Worm (Caenorhabditis elegans) whole organism, young adult: ENCODE measurements around the gene F22F4.5.

Source experiments
- B0336.3 ChIP-seq: fragments of 200-800 bp; sonication (Bioruptor generic); IDR thresholded peaks from 2 replicates; pipeline ENCODE4 v1.3.6; 2022; ENCODE audit warnings: missing genetic modification characterization, missing compliant biosample characterization
- F55B11.4 ChIP-seq: sonication (generic microtip); optimal IDR thresholded peaks from 2 replicates; lab custom pipeline; 2016; ENCODE audit warnings: missing compliant biosample characterization, missing genetic modification characterization, borderline replicate concordance; ENCODE audit not compliant: insufficient read depth
- F57A8.1 ChIP-seq: fragments of 200-800 bp; sonication (Bioruptor generic); optimal IDR thresholded peaks from 2 replicates; lab custom pipeline; 2018; ENCODE audit warnings: mild to moderate bottlenecking, missing genetic modification characterization, moderate library complexity, missing compliant biosample characterization
- F57C9.4 ChIP-seq: sonication (generic microtip); optimal IDR thresholded peaks from 2 replicates; lab custom pipeline; 2017; ENCODE audit warnings: mild to moderate bottlenecking, missing genetic modification characterization, missing compliant biosample characterization
- T07F8.4 ChIP-seq: sonication (generic microtip); optimal IDR thresholded peaks from 2 replicates; lab custom pipeline; 2016; ENCODE audit warnings: mild to moderate bottlenecking, missing genetic modification characterization, moderate library complexity, missing compliant biosample characterization
- Y67H2A.10 ChIP-seq: fragments of 200-800 bp; sonication (Bioruptor generic); conservative IDR thresholded peaks from 2 replicates; pipeline ENCODE4 v1.3.6; 2022; ENCODE audit warnings: missing genetic modification reagents, missing genetic modification characterization, missing compliant biosample characterization
- Y95B8A.8 ChIP-seq: fragments of 200-800 bp; sonication (Bioruptor generic); IDR thresholded peaks from 2 replicates; pipeline ENCODE4 v1.3.6; 2022; ENCODE audit warnings: missing genetic modification reagents, missing genetic modification characterization, missing compliant biosample characterization
- aptf-3 ChIP-seq: fragments of 200-800 bp; sonication (Bioruptor generic); IDR thresholded peaks from 2 replicates; pipeline ENCODE4 v1.3.6; 2022; ENCODE audit warnings: missing genetic modification characterization, missing compliant biosample characterization
- attf-5 ChIP-seq: fragments of 200-800 bp; sonication (Bioruptor generic); optimal IDR thresholded peaks from 2 replicates; lab custom pipeline; 2018; ENCODE audit warnings: mild to moderate bottlenecking, missing genetic modification characterization, missing compliant biosample characterization
- bed-2 ChIP-seq: fragments of 200-800 bp; sonication (Bioruptor generic); IDR thresholded peaks from 2 replicates; pipeline ENCODE4 v1.3.6; 2022; ENCODE audit warnings: missing genetic modification reagents, missing genetic modification characterization, missing compliant biosample characterization
- dox-1 ChIP-seq: fragments of 200-800 bp; sonication (Bioruptor generic); IDR thresholded peaks from 2 replicates; pipeline ENCODE4 v1.3.6; 2022; ENCODE audit warnings: missing genetic modification reagents, missing genetic modification characterization, missing compliant biosample characterization
- egl-18 ChIP-seq: fragments of 200-800 bp; sonication (Bioruptor generic); IDR thresholded peaks from 2 replicates; pipeline ENCODE4 v1.3.6; 2022; ENCODE audit warnings: missing genetic modification reagents, missing genetic modification characterization, missing compliant biosample characterization
- egl-44 ChIP-seq: fragments of 200-800 bp; sonication (Bioruptor generic); IDR thresholded peaks from 2 replicates; pipeline ENCODE4 v1.3.6; 2022; ENCODE audit warnings: missing genetic modification reagents, missing genetic modification characterization, missing compliant biosample characterization
- gei-17 ChIP-seq: fragments of 200-800 bp; sonication (Bioruptor generic); optimal IDR thresholded peaks from 2 replicates; lab custom pipeline; 2018; ENCODE audit warnings: mild to moderate bottlenecking, missing genetic modification characterization, missing compliant biosample characterization
- hlh-12 ChIP-seq: sonication (generic microtip); optimal IDR thresholded peaks from 2 replicates; lab custom pipeline; 2016; ENCODE audit warnings: missing genetic modification characterization, missing compliant biosample characterization
- let-607 ChIP-seq, 2 experiments: fragments of 200-800 bp in 1 of 2; sonication (Bioruptor generic) in 1 of 2; sonication (generic microtip) in 1 of 2; optimal IDR thresholded peaks; 2 replicates each; lab custom pipeline; 2016 to 2018; ENCODE audit warnings: mild to moderate bottlenecking in 2 of 2, missing compliant biosample characterization in 2 of 2, missing genetic modification characterization in 2 of 2, moderate library complexity in 2 of 2, missing genotype in 1 of 2
- lin-40 ChIP-seq: sonication (generic microtip); optimal IDR thresholded peaks from 2 replicates; lab custom pipeline; 2016; ENCODE audit warnings: missing genetic modification characterization, mild to moderate bottlenecking, missing compliant biosample characterization, missing genotype, missing genetic modification reagents
- nfya-2 ChIP-seq: fragments of 200-800 bp; sonication (Bioruptor generic); IDR thresholded peaks from 2 replicates; pipeline ENCODE4 v1.3.6; 2022; ENCODE audit warnings: missing genetic modification reagents, missing genetic modification characterization, missing compliant biosample characterization
- nhr-27 ChIP-seq: fragments of 200-800 bp; sonication (Bioruptor generic); optimal IDR thresholded peaks from 2 replicates; lab custom pipeline; 2018; ENCODE audit warnings: mild to moderate bottlenecking, missing genetic modification characterization, moderate library complexity, missing compliant biosample characterization
- nhr-80 ChIP-seq: sonication (generic microtip); optimal IDR thresholded peaks from 2 replicates; lab custom pipeline; 2016; ENCODE audit warnings: missing genetic modification characterization, missing compliant biosample characterization
- repo-1 ChIP-seq: sonication (generic microtip); optimal IDR thresholded peaks from 2 replicates; lab custom pipeline; 2017; ENCODE audit warnings: mild to moderate bottlenecking, missing genetic modification characterization, missing compliant biosample characterization
- tbp1 ChIP-seq: fragments of 200-800 bp; sonication (Bioruptor generic); optimal IDR thresholded peaks from 2 replicates; lab custom pipeline; 2018; ENCODE audit warnings: mild to moderate bottlenecking, missing genetic modification characterization, missing compliant biosample characterization
- tbx-9 ChIP-seq: sonication (generic microtip); optimal IDR thresholded peaks from 2 replicates; lab custom pipeline; 2016; ENCODE audit warnings: borderline replicate concordance, missing genetic modification characterization, inconsistent platforms, missing compliant biosample characterization
- unc-130 ChIP-seq: sonication (generic microtip); optimal IDR thresholded peaks from 2 replicates; lab custom pipeline; 2016; ENCODE audit warnings: missing genetic modification reagents, missing genetic modification characterization, missing compliant biosample characterization
- xnd-1 ChIP-seq: sonication (generic microtip); optimal IDR thresholded peaks from 2 replicates; lab custom pipeline; 2016; ENCODE audit warnings: missing genotype, missing genetic modification reagents, missing genetic modification characterization, missing compliant biosample characterization
- zfh-2 ChIP-seq: fragments of 200-800 bp; sonication (Bioruptor generic); conservative IDR thresholded peaks from 2 replicates; pipeline ENCODE4 v1.3.6; 2022; ENCODE audit warnings: missing genetic modification reagents, missing genetic modification characterization, missing compliant biosample characterization
- zim-3 ChIP-seq: sonication (generic microtip); optimal IDR thresholded peaks from 2 replicates; lab custom pipeline; 2017; ENCODE audit warnings: mild to moderate bottlenecking, missing genetic modification characterization, moderate library complexity, missing compliant biosample characterization
- ztf-18 ChIP-seq: sonication (generic microtip); optimal IDR thresholded peaks from 2 replicates; lab custom pipeline; 2016; ENCODE audit warnings: missing genotype, mild to moderate bottlenecking, missing genetic modification characterization, missing compliant biosample characterization
- ztf-26 ChIP-seq: sonication (generic microtip); optimal IDR thresholded peaks from 2 replicates; lab custom pipeline; 2017; ENCODE audit warnings: missing genetic modification characterization, missing compliant biosample characterization

The F22F4.5 gene

DNA sequence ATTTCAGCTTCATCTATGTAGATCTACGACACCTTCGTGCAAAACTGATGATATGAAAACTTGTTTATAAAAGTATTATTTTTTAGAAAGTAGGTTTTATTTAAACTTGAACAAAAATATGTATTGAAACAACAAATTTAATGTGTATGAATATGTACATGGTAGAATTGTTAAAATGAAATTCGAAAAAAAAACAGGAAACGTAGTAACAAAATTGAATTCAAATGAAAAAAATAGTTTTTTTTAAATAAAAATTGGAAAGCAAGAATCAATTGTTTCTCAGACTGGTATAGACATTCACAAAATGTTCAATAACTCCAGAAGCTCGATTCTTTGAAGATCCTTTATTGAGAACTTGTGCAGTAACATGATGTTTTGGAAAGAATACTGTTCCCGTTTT is 28.1 kb upstream of the F22F4.5 start:
- no peak for TF ChIP-seq T07F8.4
- no peak for TF ChIP-seq Y95B8A.8 (GFP tag; lab: Robert Waterston, UW)
- no peak for TF ChIP-seq aptf-3 (GFP tag; lab: Robert Waterston, UW)
- no peak for TF ChIP-seq tbp1 (GFP tag; lab: Kevin White, UChicago)
- no peak for TF ChIP-seq gei-17 (GFP tag; lab: Kevin White, UChicago)
- no peak for TF ChIP-seq dox-1 (GFP tag; lab: Robert Waterston, UW)
- no peak for TF ChIP-seq zim-3 (tag; lab: Kevin White, UChicago)
- no peak for TF ChIP-seq F57A8.1 (GFP tag; lab: Kevin White, UChicago)
- no peak for TF ChIP-seq xnd-1
- TF ChIP-seq ztf-18 (tag; lab: Kevin White, UChicago), result no peak
- TF ChIP-seq, all 124 proteins: peak for 0

- no peak for TF ChIP-seq lin-40
- TF ChIP-seq nhr-80, result peak; percentile 0
- no peak for TF ChIP-seq F55B11.4 (tag; lab: Kevin White, UChicago)
- TF ChIP-seq let-607 (tag; optimal IDR thresholded peaks at IDR 0.05; lab: Kevin White, UChicago), result peak in 1 of 2 experiments; percentile 87
Measured at ce11 chrX:6019886-6020469, 27.3 kb upstream of the F22F4.5 start, which contains the start of gene C09B8.4. Gene C09B8.4, minus strand, starts transcription at chrX:6019936.

- TF ChIP-seq zim-3 (tag; lab: Kevin White, UChicago) (no peak), tbx-9 (no peak), bed-2 (GFP tag; lab: Robert Waterston, UW) (no peak), ztf-26 (tag; lab: Kevin White, UChicago) (no peak), F57C9.4 (tag; lab: Kevin White, UChicago) (no peak), unc-130 (GFP tag; lab: Kevin White, UChicago) (no peak), nfya-2 (no peak)
Measured at ce11 chrX:6015096-6015495, 22.4 kb upstream of the F22F4.5 start, which contains the start of gene C09B8.8. Gene C09B8.8, plus strand, starts transcription at chrX:6015492.

DNA sequence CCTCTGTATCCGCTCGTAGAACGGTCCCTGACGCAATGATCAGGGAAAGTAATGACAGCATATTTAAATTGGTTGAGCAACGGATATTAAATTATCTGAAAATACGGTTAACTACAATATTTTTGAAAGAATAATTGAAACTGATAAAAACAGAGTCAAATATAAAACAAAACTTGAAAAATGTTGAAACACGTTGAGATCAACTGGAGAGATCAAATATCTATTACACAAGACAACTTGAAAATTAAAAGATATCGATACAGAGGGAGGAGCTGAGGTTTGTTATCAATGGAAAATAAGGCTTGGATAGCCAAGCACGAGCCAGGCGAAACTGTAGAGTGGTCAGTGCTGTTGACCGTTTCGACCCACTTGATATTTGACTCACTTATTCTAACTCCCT is 17.9 kb upstream of the F22F4.5 start, which contains the start of gene C09B8.3:
TSS of gene C09B8.3 (minus strand) at position 101 of the 400 bp plus-strand sequence.
- TF ChIP-seq egl-44, result no peak
- TF ChIP-seq zim-3 (tag; lab: Kevin White, UChicago), result no peak
- TF ChIP-seq Y67H2A.10 (GFP tag; lab: Robert Waterston, UW), result no peak
- TF ChIP-seq zfh-2 (GFP tag; lab: Robert Waterston, UW), result no peak
- TF ChIP-seq attf-5 (GFP tag; lab: Kevin White, UChicago), result no peak
- TF ChIP-seq bed-2 (GFP tag; lab: Robert Waterston, UW), result no peak
- no peak for TF ChIP-seq repo-1 (tag; lab: Kevin White, UChicago)
- no peak for TF ChIP-seq nhr-27
- no peak for TF ChIP-seq unc-130 (GFP tag; lab: Kevin White, UChicago)

DNA sequence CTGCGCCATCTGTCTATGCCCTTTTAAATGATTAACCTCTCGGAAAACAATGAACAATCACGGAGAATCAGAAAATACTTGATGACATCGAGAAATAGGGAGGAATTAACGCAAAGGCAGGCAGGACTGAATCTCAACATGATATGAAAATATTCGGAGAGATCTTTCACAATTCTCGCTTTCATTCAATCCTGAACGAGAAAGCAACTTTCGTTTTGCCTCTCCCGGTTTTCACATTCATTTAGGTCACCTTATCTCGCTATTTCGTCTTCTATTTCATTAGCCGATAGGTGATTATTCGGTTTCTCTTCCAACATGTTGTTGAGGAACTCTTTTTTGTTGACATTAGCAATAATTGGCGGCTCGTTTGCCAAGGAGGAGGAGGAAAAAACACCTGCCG is 11.6 kb upstream of the F22F4.5 start:
- no peak for TF ChIP-seq hlh-12 (tag; lab: Kevin White, UChicago)
- no peak for TF ChIP-seq egl-18 (GFP tag; lab: Robert Waterston, UW)
- no peak for TF ChIP-seq B0336.3 (GFP tag; lab: Robert Waterston, UW)

DNA sequence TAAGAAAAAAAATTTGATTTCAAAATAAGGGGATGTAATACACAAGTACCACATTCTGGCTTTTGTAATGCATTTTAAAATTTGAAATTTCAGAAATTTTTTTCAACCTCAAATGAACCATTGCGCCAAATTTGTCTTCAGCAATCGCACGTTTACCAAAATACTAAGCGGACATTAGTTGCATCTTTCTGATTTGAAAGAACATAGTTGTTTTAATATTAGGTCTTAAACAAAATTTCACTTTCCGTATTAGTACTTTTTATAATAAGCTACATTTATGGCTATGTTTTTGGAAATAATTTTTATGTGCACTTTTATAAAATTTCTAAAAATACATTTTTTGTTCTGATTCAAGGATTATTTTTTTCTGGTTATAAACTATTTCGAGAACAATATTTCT is 11.2 kb upstream of the F22F4.5 start, which contains the start of gene sups-1:
TSS of gene sups-1 (plus strand) at position 301 of the 400 bp plus-strand sequence.
- no peak for TF ChIP-seq let-607 (tag; optimal IDR thresholded peaks at IDR 0.05; lab: Kevin White, UChicago)
- TF ChIP-seq nhr-27, result no peak
